Worm (Caenorhabditis elegans): ENCODE data around the gene B0454.5.

Gene B0454.5

DNA sequence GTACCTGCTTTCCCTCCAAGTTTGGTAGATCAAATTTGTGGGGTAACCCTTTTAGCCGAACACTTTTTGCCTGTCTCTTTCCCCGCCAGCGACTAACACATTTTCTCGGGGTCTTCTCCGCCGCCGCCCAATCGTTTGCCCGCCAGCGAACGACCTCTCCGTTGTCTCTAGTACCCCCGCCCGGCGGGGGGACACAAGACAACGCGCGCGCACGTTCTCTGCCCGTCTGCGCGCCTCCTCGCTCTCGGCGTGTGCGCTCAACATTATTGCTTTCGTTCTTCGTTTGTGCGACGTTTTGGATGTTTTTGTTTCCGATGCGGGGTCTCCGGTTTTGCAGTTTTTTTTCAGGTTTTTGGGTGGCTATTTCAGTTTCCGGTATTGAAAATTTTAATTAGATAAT lies 16.9 kb downstream of the B0454.5 start (continued):
- TF ChIP-seq unc-98 (GFP tag; IDR thresholded peaks at IDR 0.05) (no peak), sup-37 (GFP tag; optimal IDR thresholded peaks at IDR 0.05) (no peak), dpl-1 (GFP tag; optimal IDR thresholded peaks at IDR 0.05) (peak in 1 of 3 experiments; percentile 9), jun-1 (tag; optimal IDR thresholded peaks at IDR 0.05) (no peak), ceh-8 (GFP tag; optimal IDR thresholded peaks at IDR 0.05) (no peak), unc-86 (tag; optimal IDR thresholded peaks at IDR 0.05) (no peak), lsy-2 (tag; optimal IDR thresholded peaks at IDR 0.05) (no peak), hlh-4 (tag; optimal IDR thresholded peaks at IDR 0.05) (no peak), grh-1 (GFP tag; IDR thresholded peaks at IDR 0.05) (no peak), F16B12.6 (tag; optimal IDR thresholded peaks at IDR 0.05) (no peak), Y116A8C.19 (tag; optimal IDR thresholded peaks at IDR 0.05; ENCODE audit: borderline replicate concordance) (no peak), blmp-1 (tag; optimal IDR thresholded peaks at IDR 0.05) (no peak), rnt-1 (tag; optimal IDR thresholded peaks at IDR 0.05) (peak; percentile 24), snu-23 (GFP tag; optimal IDR thresholded peaks at IDR 0.05) (peak; percentile 20), nhr-47 (tag; optimal IDR thresholded peaks at IDR 0.05) (peak; percentile 27), lin-15B (tag; optimal IDR thresholded peaks at IDR 0.05) (no peak), nhr-12 (tag; optimal IDR thresholded peaks at IDR 0.05) (no peak)

DNA sequence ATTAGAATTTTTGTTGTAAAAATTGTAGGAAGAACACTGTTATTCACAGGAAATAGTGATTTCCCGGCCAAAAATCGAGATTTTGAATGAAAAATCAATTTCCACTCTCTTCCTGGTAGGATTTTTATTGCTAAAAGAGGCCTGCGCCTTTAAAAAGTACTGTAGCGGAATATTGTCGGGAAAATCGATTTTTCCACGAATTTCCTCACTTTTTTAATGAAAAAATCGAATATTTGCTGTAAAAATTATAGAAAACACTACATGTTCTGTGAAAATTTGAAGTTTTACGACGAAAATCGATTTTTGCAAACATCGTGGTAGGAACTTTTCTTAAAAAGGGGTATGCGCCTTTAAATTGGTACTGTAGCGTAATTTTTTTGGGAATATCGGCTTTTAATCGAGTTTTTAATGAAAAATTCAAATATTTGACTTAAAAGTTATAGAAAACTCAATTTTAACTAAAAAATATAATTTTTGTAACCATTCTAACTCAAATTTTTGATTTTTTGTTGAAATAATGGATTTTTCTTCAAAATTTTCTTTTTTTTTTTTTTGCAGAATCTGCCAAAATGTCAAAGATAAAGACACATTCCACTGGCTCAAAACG lies 17.7 kb downstream of the B0454.5 start, which contains the start of gene lin-8:
lin-8 (plus strand) TSS at position 557 of the 607 bp plus-strand sequence.
- TF ChIP-seq fkh-4 (tag; optimal IDR thresholded peaks at IDR 0.05; ENCODE audit: borderline replicate concordance) (no peak), lir-3 (tag; optimal IDR thresholded peaks at IDR 0.05; ENCODE audit: poor library complexity) (no peak), fkh-10 (GFP tag; optimal IDR thresholded peaks at IDR 0.05) (no peak), nhr-28 (tag; optimal IDR thresholded peaks at IDR 0.05) (no peak), pax-3 (tag; optimal IDR thresholded peaks at IDR 0.05) (no peak), hpl-2 (GFP tag; optimal IDR thresholded peaks at IDR 0.05) (no peak), mab-9 (GFP tag; IDR thresholded peaks at IDR 0.05) (no peak), irx-1 (tag; optimal IDR thresholded peaks at IDR 0.05) (no peak), nhr-77 (tag; optimal IDR thresholded peaks at IDR 0.05) (no peak)

DNA sequence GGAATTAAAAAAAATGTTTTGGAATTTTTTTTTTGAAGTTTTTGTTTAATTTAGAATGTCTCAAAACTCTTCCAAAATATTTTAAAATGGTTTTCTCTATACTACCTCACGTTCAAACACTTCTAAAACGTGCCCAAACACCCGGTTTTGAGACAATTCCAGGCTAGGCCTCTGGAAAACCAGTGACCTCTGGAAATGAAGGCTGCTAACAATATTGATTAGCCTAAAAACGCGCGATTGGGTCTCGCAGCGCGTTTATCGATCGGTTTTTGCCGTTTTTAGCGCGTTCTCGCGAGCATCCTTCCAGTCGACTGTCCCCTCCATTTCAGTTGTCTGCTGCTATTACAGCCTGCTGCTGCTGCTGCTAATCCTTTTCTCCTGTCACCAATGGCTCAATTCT lies 22.1 kb downstream of the B0454.5 start, which contains the start of gene Y25C1A.6:
Y25C1A.6 (plus strand) TSS at position 301 of the 400 bp plus-strand sequence.
- no peak for TF ChIP-seq nhr-85 (tag)
- no peak for TF ChIP-seq skn-1 (tag; optimal IDR thresholded peaks at IDR 0.05)
- TF ChIP-seq fkh-10 (GFP tag; optimal IDR thresholded peaks at IDR 0.05) = no peak
- TF ChIP-seq lin-35 (GFP tag; optimal IDR thresholded peaks at IDR 0.05) = no peak
- TF ChIP-seq unc-30 (tag; optimal IDR thresholded peaks at IDR 0.05) = no peak
- no peak for TF ChIP-seq unc-130 (tag; optimal IDR thresholded peaks at IDR 0.05)
- TF ChIP-seq dsc-1 (tag; optimal IDR thresholded peaks at IDR 0.05) = no peak
- no peak for TF ChIP-seq elt-3 (tag; optimal IDR thresholded peaks at IDR 0.05)
- no peak for TF ChIP-seq elt-2 (tag; optimal IDR thresholded peaks at IDR 0.05)
- TF ChIP-seq zag-1 (tag; optimal IDR thresholded peaks at IDR 0.05) = no peak
- TF ChIP-seq fkh-4 (tag; optimal IDR thresholded peaks at IDR 0.05; ENCODE audit: borderline replicate concordance) = no peak
- no peak for TF ChIP-seq aha-1 (tag; optimal IDR thresholded peaks at IDR 0.05)
- no peak for TF ChIP-seq ceh-82 (tag; optimal IDR thresholded peaks at IDR 0.05)

DNA sequence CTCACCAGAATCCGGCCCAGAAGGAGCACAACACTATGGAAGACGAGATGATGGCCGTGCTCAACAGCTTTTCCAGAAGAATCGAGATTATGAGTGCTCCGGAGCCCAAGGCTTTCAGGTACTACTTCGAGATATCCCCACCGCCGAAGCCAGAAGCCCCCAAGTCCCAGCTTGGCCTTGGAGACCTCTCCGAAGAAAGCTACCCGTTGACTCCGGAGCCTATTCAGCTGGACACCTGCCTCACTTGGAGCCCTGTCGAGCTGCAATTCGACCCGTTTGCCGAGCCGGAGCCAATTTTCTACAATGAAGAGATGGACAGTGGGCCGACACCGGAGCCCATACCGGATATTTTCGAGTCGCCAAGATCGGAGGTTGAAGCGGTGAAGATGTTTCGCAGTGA lies 22.9 kb downstream of the B0454.5 start:
- TF ChIP-seq C34B4.2 (tag; optimal IDR thresholded peaks at IDR 0.05) = no peak
